Worm (Caenorhabditis elegans): ENCODE results near the gene F26G1.11.

The F26G1.11 gene

ce11 chrII:4773891-4774432 lies 3.0 kb upstream of the F26G1.11 start, which contains the start of the genes F26G1.9 and F26G1.10:
TSS of gene F26G1.9 (minus strand) at chrII:4773991.
TSS of gene F26G1.10 (plus strand) at chrII:4774382.
- TF ChIP-seq tab-1 (GFP tag; IDR thresholded peaks at IDR 0.05) (no peak), ztf-23 (GFP tag; IDR thresholded peaks at IDR 0.05) (no peak), klf-2 (GFP tag; conservative IDR thresholded peaks at IDR 0.05) (no peak), ztf-29 (GFP tag; IDR thresholded peaks at IDR 0.05) (no peak), med-1 (GFP tag; optimal IDR thresholded peaks at IDR 0.05; ENCODE audit: insufficient read depth) (no peak), flt-1 (GFP tag; IDR thresholded peaks at IDR 0.05) (no peak), ref-1 (GFP tag; conservative IDR thresholded peaks at IDR 0.05) (no peak), T22C8.4 (GFP tag; IDR thresholded peaks at IDR 0.05) (no peak), cog-1 (tag; optimal IDR thresholded peaks at IDR 0.05) (no peak)

ce11 chrII:4775802-4776201 lies 1.1 kb upstream of the F26G1.11 start:
- TF ChIP-seq klf-2 (GFP tag; conservative IDR thresholded peaks at IDR 0.05) (no peak), med-1 (GFP tag; optimal IDR thresholded peaks at IDR 0.05; ENCODE audit: insufficient read depth) (no peak), cog-1 (tag; optimal IDR thresholded peaks at IDR 0.05) (no peak), flt-1 (GFP tag; IDR thresholded peaks at IDR 0.05) (no peak), ztf-29 (GFP tag; IDR thresholded peaks at IDR 0.05) (no peak), T22C8.4 (GFP tag; IDR thresholded peaks at IDR 0.05) (no peak)

DNA sequence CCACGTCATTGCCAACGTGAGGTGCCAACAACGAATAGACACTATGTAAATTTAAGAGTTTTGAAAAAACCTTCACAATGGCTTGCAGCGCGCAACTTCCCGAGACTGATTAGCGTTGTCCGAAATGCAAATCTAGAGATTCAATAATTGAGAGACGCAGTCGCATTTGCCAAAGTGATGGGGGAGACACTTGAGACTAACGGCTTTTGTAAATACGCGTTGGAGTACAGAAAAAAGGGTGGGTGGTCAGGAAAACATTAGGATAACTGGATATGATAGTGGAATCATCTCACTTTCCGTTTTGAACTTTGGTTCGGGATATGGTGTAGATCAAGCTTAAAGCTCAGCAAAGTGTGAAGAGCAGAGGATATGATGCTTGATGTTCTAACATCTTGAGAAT lies 2.8 kb downstream of the F26G1.11 start:
- TF ChIP-seq ztf-29 (GFP tag; IDR thresholded peaks at IDR 0.05): no peak
- TF ChIP-seq med-1 (GFP tag; optimal IDR thresholded peaks at IDR 0.05; ENCODE audit: insufficient read depth): no peak
- TF ChIP-seq klf-2 (GFP tag; conservative IDR thresholded peaks at IDR 0.05): no peak
- no peak for TF ChIP-seq ztf-23 (GFP tag; IDR thresholded peaks at IDR 0.05)
- TF ChIP-seq T22C8.4 (GFP tag; IDR thresholded peaks at IDR 0.05): no peak
- TF ChIP-seq flt-1 (GFP tag; IDR thresholded peaks at IDR 0.05): no peak
- no peak for TF ChIP-seq cog-1 (tag; optimal IDR thresholded peaks at IDR 0.05)
- no peak for TF ChIP-seq tab-1 (GFP tag; IDR thresholded peaks at IDR 0.05)
- TF ChIP-seq ref-1 (GFP tag; conservative IDR thresholded peaks at IDR 0.05): no peak

DNA sequence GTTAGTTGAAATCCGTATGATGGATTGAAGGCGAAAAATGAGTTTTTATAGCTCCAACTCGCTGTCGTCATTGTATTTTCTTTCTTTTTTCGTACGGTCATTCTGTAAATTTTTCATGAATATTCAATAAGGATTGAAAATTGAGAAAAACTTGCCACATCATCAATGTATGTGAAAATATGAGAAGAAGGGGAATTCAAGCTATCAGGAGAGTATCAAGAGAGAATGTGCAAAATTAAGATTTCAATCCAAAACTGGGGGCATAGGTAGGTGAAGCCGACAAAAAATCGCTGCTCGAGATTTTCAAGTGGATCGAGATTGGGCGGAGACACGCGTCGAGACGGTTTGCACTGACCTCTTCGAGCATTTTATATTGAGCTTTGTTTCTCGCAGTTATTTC lies 7.5 kb downstream of the F26G1.11 start, which contains the start of gene nep-12:
nep-12 (minus strand) TSS at position 101 of the 400 bp plus-strand sequence.
- TF ChIP-seq ztf-29 (GFP tag; IDR thresholded peaks at IDR 0.05): no peak
- TF ChIP-seq med-1 (GFP tag; optimal IDR thresholded peaks at IDR 0.05; ENCODE audit: insufficient read depth): no peak

DNA sequence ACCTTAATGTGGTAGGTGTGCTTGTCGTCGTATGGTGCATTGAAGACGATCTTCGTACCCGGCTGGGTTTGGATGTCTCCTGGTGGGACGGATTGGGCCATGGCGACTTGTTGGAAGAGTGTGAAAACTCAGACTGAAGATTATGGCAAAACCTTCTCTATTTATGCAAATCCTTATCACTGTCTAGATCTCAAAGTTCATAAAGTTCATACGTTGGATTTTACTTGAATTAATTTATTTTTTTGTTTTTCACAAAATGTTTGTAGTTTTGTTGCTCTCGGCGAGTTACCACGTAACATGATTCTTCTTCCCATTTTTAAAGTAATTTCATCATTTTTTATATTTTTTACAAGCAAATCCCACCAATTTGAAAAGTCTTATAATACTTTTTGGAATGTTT lies 9.2 kb downstream of the F26G1.11 start, which contains the start of gene msp-3:
msp-3 (minus strand) TSS at position 101 of the 400 bp plus-strand sequence.
- no peak for TF ChIP-seq tab-1 (GFP tag; IDR thresholded peaks at IDR 0.05)
- TF ChIP-seq flt-1 (GFP tag; IDR thresholded peaks at IDR 0.05): no peak
- TF ChIP-seq ztf-23 (GFP tag; IDR thresholded peaks at IDR 0.05): no peak
- TF ChIP-seq T22C8.4 (GFP tag; IDR thresholded peaks at IDR 0.05): no peak
- no peak for TF ChIP-seq ztf-29 (GFP tag; IDR thresholded peaks at IDR 0.05)
- no peak for TF ChIP-seq ref-1 (GFP tag; conservative IDR thresholded peaks at IDR 0.05)
- no peak for TF ChIP-seq cog-1 (tag; optimal IDR thresholded peaks at IDR 0.05)
- no peak for TF ChIP-seq klf-2 (GFP tag; conservative IDR thresholded peaks at IDR 0.05)
- TF ChIP-seq med-1 (GFP tag; optimal IDR thresholded peaks at IDR 0.05; ENCODE audit: insufficient read depth): no peak

- no peak for TF ChIP-seq tab-1 (GFP tag; IDR thresholded peaks at IDR 0.05)
These were observed 13.0 kb downstream of the F26G1.11 start, which contains the start of gene F26G1.15 for ce11 chrII:4789835-4790343. TSS of gene F26G1.15 (plus strand) at chrII:4790293.

ce11 chrII:4790687-4791086 lies 13.8 kb downstream of the F26G1.11 start:
- TF ChIP-seq ref-1 (GFP tag; conservative IDR thresholded peaks at IDR 0.05): no peak
- TF ChIP-seq flt-1 (GFP tag; IDR thresholded peaks at IDR 0.05): peak; percentile 25; the same call in 1 of the 2 replicates
- TF ChIP-seq tab-1 (GFP tag; IDR thresholded peaks at IDR 0.05): no peak

DNA sequence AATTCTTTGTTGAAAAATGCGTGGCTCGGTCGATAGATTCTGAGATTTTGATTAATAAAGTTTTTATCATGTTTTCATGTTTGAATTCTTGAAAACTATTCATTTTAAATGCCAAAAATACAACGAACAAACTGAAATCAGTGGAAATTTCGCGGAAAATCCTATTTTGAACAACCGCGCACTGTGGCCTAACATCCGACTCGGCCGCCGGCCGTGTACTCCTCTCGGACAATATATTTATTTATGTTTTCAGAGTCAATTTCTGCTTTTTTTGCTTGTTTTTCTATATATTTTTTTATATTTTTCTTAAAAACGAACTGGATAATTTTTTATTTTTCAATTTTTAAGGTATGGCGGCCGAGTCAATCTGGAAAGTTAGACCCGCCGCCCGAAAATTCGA lies 14.3 kb downstream of the F26G1.11 start, which contains the start of gene F26G1.1:
F26G1.1 (plus strand) TSS at position 347 of the 400 bp plus-strand sequence.
- TF ChIP-seq klf-2 (GFP tag; conservative IDR thresholded peaks at IDR 0.05): no peak
- TF ChIP-seq flt-1 (GFP tag; IDR thresholded peaks at IDR 0.05): peak; percentile 82
- TF ChIP-seq ref-1 (GFP tag; conservative IDR thresholded peaks at IDR 0.05): no peak
- no peak for TF ChIP-seq ztf-29 (GFP tag; IDR thresholded peaks at IDR 0.05)
- TF ChIP-seq T22C8.4 (GFP tag; IDR thresholded peaks at IDR 0.05): no peak
- no peak for TF ChIP-seq tab-1 (GFP tag; IDR thresholded peaks at IDR 0.05)
- no peak for TF ChIP-seq med-1 (GFP tag; optimal IDR thresholded peaks at IDR 0.05; ENCODE audit: insufficient read depth)
- peak; percentile 24 for TF ChIP-seq cog-1 (tag; optimal IDR thresholded peaks at IDR 0.05)
- TF ChIP-seq ztf-23 (GFP tag; IDR thresholded peaks at IDR 0.05): peak; percentile 81

- no peak for TF ChIP-seq klf-2 (GFP tag; conservative IDR thresholded peaks at IDR 0.05)
- no peak for TF ChIP-seq ztf-23 (GFP tag; IDR thresholded peaks at IDR 0.05)
- TF ChIP-seq ref-1 (GFP tag; conservative IDR thresholded peaks at IDR 0.05): no peak
- TF ChIP-seq tab-1 (GFP tag; IDR thresholded peaks at IDR 0.05): no peak
- TF ChIP-seq ztf-29 (GFP tag; IDR thresholded peaks at IDR 0.05): no peak
- no peak for TF ChIP-seq cog-1 (tag; optimal IDR thresholded peaks at IDR 0.05)
- TF ChIP-seq T22C8.4 (GFP tag; IDR thresholded peaks at IDR 0.05): no peak
- no peak for TF ChIP-seq med-1 (GFP tag; optimal IDR thresholded peaks at IDR 0.05; ENCODE audit: insufficient read depth)
- TF ChIP-seq flt-1 (GFP tag; IDR thresholded peaks at IDR 0.05): no peak
These were observed 16.4 kb downstream of the F26G1.11 start for ce11 chrII:4793320-4793719.

DNA sequence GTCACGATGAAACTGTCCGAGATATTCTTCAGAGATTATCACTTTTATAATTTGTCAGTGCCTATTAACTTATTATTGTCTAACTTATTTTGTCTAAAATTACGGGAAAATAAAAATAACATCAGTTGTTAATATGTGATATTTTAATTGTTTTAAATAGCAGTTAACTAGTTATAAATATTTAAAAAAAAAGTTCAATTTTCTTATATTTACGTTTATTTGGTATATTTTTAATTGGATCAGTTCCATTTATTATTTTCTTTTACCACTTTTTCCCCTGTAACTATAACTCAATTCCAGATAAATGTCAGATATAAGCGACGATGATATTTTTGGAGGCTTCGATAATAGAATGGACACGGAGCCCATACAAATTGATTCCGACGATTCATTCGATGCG lies 18.5 kb downstream of the F26G1.11 start, which contains the start of gene C33F10.4:
C33F10.4 (plus strand) TSS at position 301 of the 400 bp plus-strand sequence.
- TF ChIP-seq klf-2 (GFP tag; conservative IDR thresholded peaks at IDR 0.05): no peak
- no peak for TF ChIP-seq ztf-23 (GFP tag; IDR thresholded peaks at IDR 0.05)
- no peak for TF ChIP-seq ref-1 (GFP tag; conservative IDR thresholded peaks at IDR 0.05)
- TF ChIP-seq ztf-29 (GFP tag; IDR thresholded peaks at IDR 0.05): no peak
- no peak for TF ChIP-seq tab-1 (GFP tag; IDR thresholded peaks at IDR 0.05)
- TF ChIP-seq T22C8.4 (GFP tag; IDR thresholded peaks at IDR 0.05): no peak
- TF ChIP-seq flt-1 (GFP tag; IDR thresholded peaks at IDR 0.05): no peak
- TF ChIP-seq med-1 (GFP tag; optimal IDR thresholded peaks at IDR 0.05; ENCODE audit: insufficient read depth): no peak
- TF ChIP-seq cog-1 (tag; optimal IDR thresholded peaks at IDR 0.05): no peak
